Fruit fly (Drosophila melanogaster) whole organism, prepupa: ENCODE results near the gene ND-PDSW.

Experiments used
- CG11294 ChIP-seq: fragments of 200-800 bp; sonication (Bioruptor generic); IDR thresholded peaks from 2 replicates; pipeline ENCODE4 v1.3.6; 2022; ENCODE audit warnings: missing biosample characterization, missing genetic modification characterization
- CG6808 ChIP-seq: fragments of 200-800 bp; sonication (Bioruptor generic); optimal IDR thresholded peaks from 3 replicates; lab custom pipeline; 2017; ENCODE audit warnings: missing biosample characterization, missing genetic modification characterization, mild to moderate bottlenecking, moderate library complexity, missing genetic modification reagents
- Eip75B ChIP-seq: fragments of 200-800 bp; sonication (Bioruptor generic); optimal IDR thresholded peaks from 3 replicates; lab custom pipeline; 2016; ENCODE audit warnings: missing biosample characterization, missing genetic modification characterization
- Eip93F ChIP-seq: fragments of 200-800 bp; sonication (Bioruptor generic); optimal IDR thresholded peaks from 2 replicates; lab custom pipeline; 2016; ENCODE audit warnings: missing biosample characterization, mild to moderate bottlenecking, missing genetic modification characterization
- Lpt ChIP-seq: fragments of 200-800 bp; sonication (Bioruptor generic); optimal IDR thresholded peaks from 3 replicates; lab custom pipeline; 2016; ENCODE audit warnings: missing biosample characterization, missing genetic modification characterization
- Smox ChIP-seq: fragments of 200-800 bp; sonication (Bioruptor generic); optimal IDR thresholded peaks from 3 replicates; lab custom pipeline; 2016; ENCODE audit warnings: missing biosample characterization, missing genetic modification characterization
- dac ChIP-seq: fragments of 200-800 bp; sonication (Bioruptor generic); optimal IDR thresholded peaks from 2 replicates; lab custom pipeline; 2017; ENCODE audit warnings: missing biosample characterization, mild to moderate bottlenecking, missing genetic modification characterization
- esn ChIP-seq: fragments of 200-800 bp; sonication (Bioruptor generic); optimal IDR thresholded peaks from 2 replicates; lab custom pipeline; 2016; ENCODE audit warnings: missing biosample characterization, mild to moderate bottlenecking, missing genetic modification characterization, moderate library complexity
- lz ChIP-seq: fragments of 200-800 bp; sonication (Bioruptor generic); optimal IDR thresholded peaks from 3 replicates; lab custom pipeline; 2016; ENCODE audit warnings: missing biosample characterization, missing genetic modification characterization
- salr ChIP-seq, 2 experiments: fragments of 200-800 bp; sonication (Bioruptor generic); optimal IDR thresholded peaks; 3 replicates each; lab custom pipeline; 2016 to 2018; ENCODE audit warnings: missing biosample characterization in 2 of 2, missing genetic modification characterization in 2 of 2, mild to moderate bottlenecking in 1 of 2
- topi ChIP-seq: fragments of 200-800 bp; sonication (Bioruptor generic); optimal IDR thresholded peaks from 3 replicates; lab custom pipeline; 2016; ENCODE audit warnings: missing biosample characterization, missing genetic modification characterization

- TF ChIP-seq Smox (GFP tag; lab: Kevin White, UChicago) (no peak), esn (GFP tag; lab: Kevin White, UChicago) (no peak), dac (no peak), Lpt (GFP tag; lab: Kevin White, UChicago) (no peak), topi (GFP tag; lab: Kevin White, UChicago) (no peak), Eip75B (no peak), salr (GFP tag; optimal IDR thresholded peaks at IDR 0.05; lab: Kevin White, UChicago) (no peak), Eip93F (GFP tag; lab: Kevin White, UChicago) (no peak), CG6808 (GFP tag; lab: Kevin White, UChicago) (no peak), lz (GFP tag; lab: Kevin White, UChicago) (no peak), CG11294 (GFP tag; lab: Robert Waterston, UW) (no peak)
These were observed 25.0 kb downstream of the ND-PDSW start, which contains the start of gene CG15414 for dm6 chr2L:3490971-3491370.
